Worm (Caenorhabditis elegans): ENCODE data around the gene M106.3.

The M106.3 gene

DNA sequence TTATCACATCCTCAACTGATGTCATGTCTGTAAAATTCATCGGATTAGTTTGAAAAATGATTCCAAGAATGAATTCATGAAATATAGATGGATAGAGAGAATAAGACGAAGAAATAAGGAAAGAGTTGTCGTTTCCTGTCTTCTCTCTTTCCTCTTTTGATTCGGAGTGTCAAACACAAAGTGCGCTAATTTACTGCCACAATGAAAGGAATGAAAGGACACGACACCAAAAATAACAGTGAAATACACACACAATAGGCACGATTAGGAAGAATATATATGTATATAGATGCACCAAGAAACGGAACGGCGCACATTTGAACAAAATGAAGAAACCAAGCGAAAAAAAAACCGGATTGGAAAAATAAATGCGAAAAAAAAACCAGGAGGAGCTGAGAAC is 31.6 kb downstream of the M106.3 start, which contains the start of gene VM106R.1:
Gene VM106R.1, minus strand, starts transcription at position 101 of the 400 bp plus-strand sequence.
- TF ChIP-seq nhr-6 (tag; optimal IDR thresholded peaks at IDR 0.05), result no peak
- TF ChIP-seq C34F6.9 (tag; optimal IDR thresholded peaks at IDR 0.05), result no peak
- TF ChIP-seq blmp-1 (tag; optimal IDR thresholded peaks at IDR 0.05; ENCODE audit: insufficient read depth), result no peak
- no peak for TF ChIP-seq zag-1 (tag; optimal IDR thresholded peaks at IDR 0.05)
- TF ChIP-seq mab-5 (tag; optimal IDR thresholded peaks at IDR 0.05), result no peak
- no peak for TF ChIP-seq sma-9 (GFP tag; optimal IDR thresholded peaks at IDR 0.05)
- TF ChIP-seq sma-9 (tag; optimal IDR thresholded peaks at IDR 0.05), result no peak
- no peak for TF ChIP-seq gmeb-1 (tag; optimal IDR thresholded peaks at IDR 0.05)
- no peak for TF ChIP-seq lin-13 (GFP tag; optimal IDR thresholded peaks at IDR 0.05)
- no peak for TF ChIP-seq unc-39 (tag; optimal IDR thresholded peaks at IDR 0.05)
- no peak for TF ChIP-seq mbf-1 (tag; optimal IDR thresholded peaks at IDR 0.05)
- TF ChIP-seq nhr-25 (tag; optimal IDR thresholded peaks at IDR 0.05), result no peak
- no peak for TF ChIP-seq lsy-2 (tag; optimal IDR thresholded peaks at IDR 0.05)

DNA sequence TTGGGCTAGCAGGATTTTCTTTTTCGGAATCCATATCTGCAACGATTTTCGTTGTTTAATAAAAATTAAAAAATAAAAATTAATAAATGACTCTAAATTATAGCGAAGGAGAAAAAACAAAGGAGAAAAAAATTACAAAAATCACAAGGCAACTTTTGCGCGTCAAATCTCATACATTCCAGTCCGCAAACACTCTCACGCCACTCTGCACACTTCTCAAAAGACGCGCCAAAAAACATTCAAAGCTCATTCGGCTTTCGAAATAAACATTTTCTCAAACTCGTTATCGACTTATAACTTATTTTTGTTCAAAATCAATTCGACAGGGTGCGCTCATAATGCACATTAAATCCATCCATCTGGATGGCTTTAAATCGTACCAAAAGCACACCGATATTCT is 36.7 kb downstream of the M106.3 start, which contains the start of the genes R06F6.12 and mix-1:
Gene R06F6.12, minus strand, starts transcription at position 36 of the 400 bp plus-strand sequence.
Gene mix-1, plus strand, starts transcription at position 201 of the 400 bp plus-strand sequence.
- TF ChIP-seq elt-1 (tag; optimal IDR thresholded peaks at IDR 0.05) (no peak), ama-1 (optimal IDR thresholded peaks at IDR 0.05) (peak; percentile 30), nhr-237 (tag; optimal IDR thresholded peaks at IDR 0.05) (no peak), nhr-77 (tag; optimal IDR thresholded peaks at IDR 0.05) (no peak), nhr-25 (tag; optimal IDR thresholded peaks at IDR 0.05) (peak; percentile 45), sma-9 (GFP tag; optimal IDR thresholded peaks at IDR 0.05) (peak; percentile 41), sma-9 (tag; optimal IDR thresholded peaks at IDR 0.05) (no peak), snpc-4 (tag; optimal IDR thresholded peaks at IDR 0.05) (no peak), ztf-11 (tag; optimal IDR thresholded peaks at IDR 0.05) (no peak), sem-4 (tag; optimal IDR thresholded peaks at IDR 0.05) (no peak), unc-62 (GFP tag; optimal IDR thresholded peaks at IDR 0.05) (no peak), nhr-6 (tag; optimal IDR thresholded peaks at IDR 0.05) (no peak), zag-1 (tag; optimal IDR thresholded peaks at IDR 0.05) (no peak), ztf-4 (tag; optimal IDR thresholded peaks at IDR 0.05) (peak; percentile 23), ceh-16 (tag; optimal IDR thresholded peaks at IDR 0.05) (no peak), C34F6.9 (tag; optimal IDR thresholded peaks at IDR 0.05) (peak; percentile 64), elt-3 (tag; optimal IDR thresholded peaks at IDR 0.05) (no peak), mbf-1 (tag; optimal IDR thresholded peaks at IDR 0.05) (no peak), Y55F3AM.14 (GFP tag; optimal IDR thresholded peaks at IDR 0.05) (no peak), unc-39 (tag; optimal IDR thresholded peaks at IDR 0.05) (no peak), gmeb-1 (tag; optimal IDR thresholded peaks at IDR 0.05) (peak; percentile 83), alr-1 (tag; optimal IDR thresholded peaks at IDR 0.05) (no peak), R02D3.7 (tag; optimal IDR thresholded peaks at IDR 0.05) (no peak), skn-1 (tag; optimal IDR thresholded peaks at IDR 0.05) (no peak), lsy-2 (tag; optimal IDR thresholded peaks at IDR 0.05) (peak; percentile 54 to 83), nhr-12 (tag; optimal IDR thresholded peaks at IDR 0.05) (no peak), ceh-82 (tag; optimal IDR thresholded peaks at IDR 0.05) (no peak), crh-2 (tag; optimal IDR thresholded peaks at IDR 0.05) (peak; percentile 21), egl-27 (tag; optimal IDR thresholded peaks at IDR 0.05) (no peak), blmp-1 (tag; optimal IDR thresholded peaks at IDR 0.05; ENCODE audit: insufficient read depth) (no peak), nhr-129 (tag; optimal IDR thresholded peaks at IDR 0.05) (peak; percentile 48), sma-3 (GFP tag; optimal IDR thresholded peaks at IDR 0.05) (peak; percentile 29), nhr-21 (tag; optimal IDR thresholded peaks at IDR 0.05) (peak; percentile 31), nhr-10 (tag; optimal IDR thresholded peaks at IDR 0.05) (no peak), F13H6.1 (tag; optimal IDR thresholded peaks at IDR 0.05) (peak; percentile 20), dmd-4 (tag; optimal IDR thresholded peaks at IDR 0.05) (no peak), lin-39 (tag; optimal IDR thresholded peaks at IDR 0.05) (no peak), mab-5 (tag; optimal IDR thresholded peaks at IDR 0.05) (no peak), lin-13 (GFP tag; optimal IDR thresholded peaks at IDR 0.05) (peak; percentile 30), ztf-1 (GFP tag; conservative IDR thresholded peaks at IDR 0.05) (no peak), ZK546.5 (tag; optimal IDR thresholded peaks at IDR 0.05) (no peak), nhr-11 (tag; optimal IDR thresholded peaks at IDR 0.05) (no peak), peb-1 (tag; optimal IDR thresholded peaks at IDR 0.05) (no peak), lin-11 (tag; optimal IDR thresholded peaks at IDR 0.05) (peak; percentile 36), mdl-1 (tag; optimal IDR thresholded peaks at IDR 0.05) (no peak), nhr-23 (tag; optimal IDR thresholded peaks at IDR 0.05) (no peak), fos-1 (tag; optimal IDR thresholded peaks at IDR 0.05) (no peak), unc-55 (GFP tag; optimal IDR thresholded peaks at IDR 0.05) (peak; percentile 85), aly-2 (tag; optimal IDR thresholded peaks at IDR 0.05) (no peak)
